Worm (Caenorhabditis elegans) whole organism, L1 larva: ENCODE measurements around the gene far-8.

Experiments used
- C04F5.9 ChIP-seq: sonication (generic microtip); optimal IDR thresholded peaks from 2 replicates; lab custom pipeline; 2016; ENCODE audit warnings: missing genetic modification characterization, missing compliant biosample characterization
- C16A3.4 ChIP-seq: fragments of 150-350 bp; optimal IDR thresholded peaks from 2 replicates; lab custom pipeline; 2014; ENCODE audit warnings: missing biosample characterization, missing genetic modification characterization
- aha-1 ChIP-seq: fragments of 150-350 bp; optimal IDR thresholded peaks from 2 replicates; lab custom pipeline; 2014; ENCODE audit warnings: missing biosample characterization, missing genetic modification characterization
- alr-1 ChIP-seq: fragments of 200-800 bp; sonication (Bioruptor generic); optimal IDR thresholded peaks from 2 replicates; lab custom pipeline; 2018; ENCODE audit warnings: borderline replicate concordance, mild to moderate bottlenecking, missing genetic modification characterization, missing compliant biosample characterization
- blmp-1 ChIP-seq: fragments of 150-350 bp; optimal IDR thresholded peaks from 2 replicates; lab custom pipeline; 2014; ENCODE audit warnings: missing biosample characterization, missing genetic modification characterization
- ceh-8 ChIP-seq: fragments of 200-800 bp; sonication (Bioruptor generic); optimal IDR thresholded peaks from 2 replicates; lab custom pipeline; 2018; ENCODE audit warnings: mild to moderate bottlenecking, missing genetic modification characterization, moderate library complexity, missing compliant biosample characterization
- ceh-88 ChIP-seq: fragments of 200-800 bp; sonication (Bioruptor generic); IDR thresholded peaks from 2 replicates; pipeline ENCODE4 v1.3.6; 2022; ENCODE audit warnings: missing genetic modification characterization, missing compliant biosample characterization
- ces-1 ChIP-seq: fragments of 150-350 bp; optimal IDR thresholded peaks from 2 replicates; lab custom pipeline; 2014; ENCODE audit warnings: missing biosample characterization, missing genetic modification reagents, missing genetic modification characterization
- dpl-1 ChIP-seq, 3 experiments: fragments of 150-350 bp in 2 of 3; sonication (generic microtip) in 1 of 3; optimal IDR thresholded peaks; 2 replicates each; lab custom pipeline; 2014 to 2017; ENCODE audit warnings: missing biosample characterization in 3 of 3, missing genetic modification characterization in 3 of 3, missing genetic modification reagents in 3 of 3
- efl-1 ChIP-seq, 4 experiments: fragments of 150-350 bp; optimal IDR thresholded peaks in 3 of 4; peaks in 1 of 4; 1 replicate in 1 of 4; 2 replicates in 3 of 4; lab custom pipeline; 2014; ENCODE audit warnings: missing biosample characterization in 2 of 4, missing genetic modification characterization in 2 of 4, missing genetic modification reagents in 2 of 4
- efl-3 ChIP-seq: fragments of 200-800 bp; sonication (Bioruptor generic); optimal IDR thresholded peaks from 2 replicates; lab custom pipeline; 2018; ENCODE audit warnings: mild to moderate bottlenecking, missing genetic modification characterization, missing compliant biosample characterization
- egl-27 ChIP-seq, 2 experiments: fragments of 150-350 bp in 1 of 2; sonication (generic microtip); optimal IDR thresholded peaks; 3 replicates each; lab custom pipeline; 2017 to 2018; ENCODE audit warnings: missing biosample characterization in 2 of 2, missing genetic modification characterization in 2 of 2, missing genetic modification reagents in 2 of 2
- elt-2 ChIP-seq: sonication (generic microtip); optimal IDR thresholded peaks from 2 replicates; lab custom pipeline; 2016; ENCODE audit warnings: missing genetic modification characterization, mild to moderate bottlenecking, inconsistent platforms, missing compliant biosample characterization, missing genetic modification reagents
- elt-3 ChIP-seq, 6 experiments: fragments of 150-350 bp in 1 of 6; sonication (generic microtip); optimal IDR thresholded peaks; 2 replicates each; lab custom pipeline; 2017 to 2018; ENCODE audit warnings: missing biosample characterization in 6 of 6, missing genetic modification characterization in 6 of 6, inconsistent platforms in 1 of 6
- ets-5 ChIP-seq: fragments of 200-800 bp; sonication (Bioruptor generic); IDR thresholded peaks from 2 replicates; pipeline ENCODE4 v1.3.6; 2022; ENCODE audit warnings: missing genetic modification characterization, missing compliant biosample characterization
- fkh-10 ChIP-seq: sonication (generic microtip); optimal IDR thresholded peaks from 2 replicates; lab custom pipeline; 2017; ENCODE audit warnings: missing biosample characterization, missing genetic modification reagents, missing genetic modification characterization
- fkh-4 ChIP-seq: sonication (generic microtip); optimal IDR thresholded peaks from 2 replicates; lab custom pipeline; 2016; ENCODE audit warnings: missing compliant biosample characterization, missing genetic modification characterization, borderline replicate concordance
- fkh-8 ChIP-seq: sonication (generic microtip); optimal IDR thresholded peaks from 2 replicates; lab custom pipeline; 2016; ENCODE audit warnings: mild to moderate bottlenecking, missing genetic modification characterization, missing compliant biosample characterization
- fos-1 ChIP-seq: fragments of 150-350 bp; optimal IDR thresholded peaks from 2 replicates; lab custom pipeline; 2014; ENCODE audit warnings: missing biosample characterization, missing genetic modification characterization
- hlh-4 ChIP-seq: sonication (generic microtip); optimal IDR thresholded peaks from 2 replicates; lab custom pipeline; 2016; ENCODE audit warnings: mild to moderate bottlenecking, missing genetic modification characterization, missing compliant biosample characterization
- irx-1 ChIP-seq: sonication (generic microtip); optimal IDR thresholded peaks from 2 replicates; lab custom pipeline; 2016; ENCODE audit warnings: missing genetic modification characterization, missing compliant biosample characterization
- jun-1 ChIP-seq: fragments of 150-350 bp; optimal IDR thresholded peaks from 2 replicates; lab custom pipeline; 2014; ENCODE audit warnings: missing biosample characterization, missing genetic modification reagents, missing genetic modification characterization
- lin-13 ChIP-seq: fragments of 150-350 bp; optimal IDR thresholded peaks from 2 replicates; lab custom pipeline; 2014; ENCODE audit warnings: missing biosample characterization, missing genetic modification reagents, missing genetic modification characterization
- lin-14 ChIP-seq: fragments of 200-800 bp; sonication (Bioruptor generic); optimal IDR thresholded peaks from 2 replicates; lab custom pipeline; 2018; ENCODE audit warnings: mild to moderate bottlenecking, missing genetic modification characterization, moderate library complexity, missing compliant biosample characterization
- lin-35 ChIP-seq, 2 experiments: fragments of 150-350 bp; optimal IDR thresholded peaks; 2 replicates each; lab custom pipeline; 2014; ENCODE audit warnings: missing biosample characterization in 2 of 2, missing genetic modification characterization in 2 of 2, missing genetic modification reagents in 2 of 2
- lin-39 ChIP-seq: fragments of 150-350 bp; optimal IDR thresholded peaks from 2 replicates; lab custom pipeline; 2014; ENCODE audit warnings: missing biosample characterization, missing genetic modification reagents, missing genetic modification characterization
- lir-3 ChIP-seq: sonication (generic microtip); optimal IDR thresholded peaks from 2 replicates; lab custom pipeline; 2016; ENCODE audit warnings: mild to moderate bottlenecking, missing genetic modification characterization, moderate library complexity, missing compliant biosample characterization; ENCODE audit not compliant: poor library complexity
- lsy-2 ChIP-seq, 2 experiments: fragments of 150-350 bp; optimal IDR thresholded peaks; 2 replicates each; lab custom pipeline; 2014; ENCODE audit warnings: missing biosample characterization in 2 of 2, missing genetic modification characterization in 2 of 2
- mab-9 ChIP-seq: fragments of 200-800 bp; sonication (Bioruptor generic); IDR thresholded peaks from 2 replicates; pipeline ENCODE4 v1.3.6; 2022; ENCODE audit warnings: missing genetic modification reagents, missing genetic modification characterization, missing compliant biosample characterization
- mdl-1 ChIP-seq, 2 experiments: fragments of 150-350 bp; optimal IDR thresholded peaks; 2 replicates each; lab custom pipeline; 2014 to 2017; ENCODE audit warnings: missing biosample characterization in 2 of 2, missing genetic modification characterization in 2 of 2, inconsistent platforms in 1 of 2
- mef-2 ChIP-seq: fragments of 150-350 bp; optimal IDR thresholded peaks from 2 replicates; lab custom pipeline; 2014; ENCODE audit warnings: missing biosample characterization, missing genetic modification characterization
- nhr-11 ChIP-seq: fragments of 150-350 bp; optimal IDR thresholded peaks from 2 replicates; lab custom pipeline; 2014; ENCODE audit warnings: missing biosample characterization, missing genetic modification characterization
- nhr-20 ChIP-seq: sonication (generic microtip); optimal IDR thresholded peaks from 2 replicates; lab custom pipeline; 2016; ENCODE audit warnings: mild to moderate bottlenecking, missing genetic modification characterization, missing compliant biosample characterization
- nhr-47 ChIP-seq: sonication (generic microtip); optimal IDR thresholded peaks from 2 replicates; lab custom pipeline; 2016; ENCODE audit warnings: mild to moderate bottlenecking, missing genetic modification characterization, moderate library complexity, missing compliant biosample characterization
- nhr-71 ChIP-seq: sonication (generic microtip); optimal IDR thresholded peaks from 2 replicates; lab custom pipeline; 2016; ENCODE audit warnings: mild to moderate bottlenecking, missing genetic modification characterization, moderate library complexity, missing compliant biosample characterization
- nhr-76 ChIP-seq: sonication (generic microtip); optimal IDR thresholded peaks from 2 replicates; lab custom pipeline; 2017; ENCODE audit warnings: missing biosample characterization, missing genetic modification characterization
- nhr-84 ChIP-seq: sonication (generic microtip); optimal IDR thresholded peaks from 2 replicates; lab custom pipeline; 2017; ENCODE audit warnings: missing biosample characterization, missing genetic modification characterization
- nhr-85 ChIP-seq: sonication (generic microtip); peaks from one replicate; lab custom pipeline; 2016; ENCODE audit warnings: missing genetic modification characterization, inconsistent platforms, missing compliant biosample characterization
- nhr-90 ChIP-seq: sonication (generic microtip); optimal IDR thresholded peaks from 2 replicates; lab custom pipeline; 2016; ENCODE audit warnings: mild to moderate bottlenecking, missing genetic modification characterization, missing compliant biosample characterization; ENCODE audit not compliant: poor library complexity
- pqm-1 ChIP-seq: sonication (generic microtip); optimal IDR thresholded peaks from 3 replicates; lab custom pipeline; 2017; ENCODE audit warnings: missing biosample characterization, missing genetic modification characterization
- snu-23 ChIP-seq: sonication (generic microtip); optimal IDR thresholded peaks from 2 replicates; lab custom pipeline; 2016; ENCODE audit warnings: missing genetic modification characterization, missing compliant biosample characterization
- sup-37 ChIP-seq: fragments of 200-800 bp; sonication (Bioruptor generic); optimal IDR thresholded peaks from 2 replicates; lab custom pipeline; 2018; ENCODE audit warnings: mild to moderate bottlenecking, missing genetic modification characterization, missing compliant biosample characterization
- swsn-7 ChIP-seq: sonication (generic microtip); optimal IDR thresholded peaks from 2 replicates; lab custom pipeline; 2016; ENCODE audit warnings: missing genetic modification characterization, missing compliant biosample characterization
- tbx-2 ChIP-seq: sonication (generic microtip); optimal IDR thresholded peaks from 2 replicates; lab custom pipeline; 2016; ENCODE audit warnings: missing genetic modification characterization, missing compliant biosample characterization
- tlp-1 ChIP-seq: fragments of 150-350 bp; optimal IDR thresholded peaks from 2 replicates; lab custom pipeline; 2014; ENCODE audit warnings: missing biosample characterization, missing genetic modification characterization
- unc-130 ChIP-seq: fragments of 150-350 bp; optimal IDR thresholded peaks from 2 replicates; lab custom pipeline; 2017; ENCODE audit warnings: missing biosample characterization, missing genetic modification characterization, inconsistent platforms
- unc-62 ChIP-seq: fragments of 150-350 bp; optimal IDR thresholded peaks from 2 replicates; lab custom pipeline; 2014; ENCODE audit warnings: missing biosample characterization, missing genetic modification reagents, missing genetic modification characterization
- ztf-4 ChIP-seq: fragments of 150-350 bp; optimal IDR thresholded peaks from 2 replicates; lab custom pipeline; 2014; ENCODE audit warnings: missing biosample characterization, missing genetic modification characterization

The far-8 gene

ce11 chrIII:832855-833504 is 9.8 kb upstream of the far-8 start, which contains the start of gene zip-2:
zip-2 (plus strand) TSS chrIII:832982.
- TF ChIP-seq C16A3.4 (tag; lab: Kevin White, UChicago) (peak; percentile 19), blmp-1 (tag; lab: Kevin White, UChicago) (peak; percentile 39), nhr-76 (no peak), lsy-2 (tag; optimal IDR thresholded peaks at IDR 0.05; lab: Kevin White, UChicago) (peak in 1 of 2 experiments; percentile 9), efl-1 (optimal IDR thresholded peaks at IDR 0.05; lab: Kevin White, UChicago) (no peak), efl-1 (GFP tag; optimal IDR thresholded peaks at IDR 0.05 in 1 of 2; lab: Kevin White, UChicago) (peak in 1 of 2 experiments; percentile 90), lir-3 (tag; lab: Kevin White, UChicago) (peak; percentile 7), lin-14 (GFP tag; lab: Kevin White, UChicago) (peak; percentile 60), mdl-1 (tag; optimal IDR thresholded peaks at IDR 0.05; lab: Kevin White, UChicago) (peak in 1 of 2 experiments; percentile 19), dpl-1 (GFP tag; optimal IDR thresholded peaks at IDR 0.05; lab: Kevin White, UChicago) (peak in 1 of 3 experiments; percentile 18), efl-3 (GFP tag; lab: Kevin White, UChicago) (no peak), nhr-20 (tag; lab: Kevin White, UChicago) (peak; percentile 72), mab-9 (GFP tag; lab: Robert Waterston, UW) (no peak), mef-2 (tag; lab: Kevin White, UChicago) (peak; percentile 2), alr-1 (tag; lab: Kevin White, UChicago) (peak; percentile 99), nhr-84 (tag; lab: Kevin White, UChicago) (no peak), pqm-1 (peak; percentile 43), elt-2 (peak; percentile 66), unc-130 (tag; lab: Kevin White, UChicago) (no peak), ceh-88 (GFP tag; lab: Robert Waterston, UW) (no peak), egl-27 (tag; optimal IDR thresholded peaks at IDR 0.05; lab: Kevin White, UChicago) (no peak), C04F5.9 (tag; lab: Kevin White, UChicago) (no peak), nhr-71 (tag; lab: Kevin White, UChicago) (peak; percentile 52), tlp-1 (tag; lab: Kevin White, UChicago) (no peak), ztf-4 (tag; lab: Kevin White, UChicago) (no peak), nhr-90 (peak; percentile 50), swsn-7 (tag; lab: Kevin White, UChicago) (no peak), lin-13 (GFP tag; lab: Kevin White, UChicago) (no peak), ces-1 (GFP tag; lab: Kevin White, UChicago) (no peak), snu-23 (peak; percentile 36), elt-3 (tag; optimal IDR thresholded peaks at IDR 0.05; lab: Kevin White, UChicago) (peak in 2 of 6 experiments; percentile 54 to 74), fkh-8 (peak; percentile 65), lin-35 (GFP tag; optimal IDR thresholded peaks at IDR 0.05; lab: Kevin White, UChicago) (peak in 1 of 2 experiments; percentile 48), jun-1 (tag; lab: Kevin White, UChicago) (peak; percentile 11), nhr-47 (tag; lab: Kevin White, UChicago) (peak; percentile 5), nhr-11 (tag; lab: Kevin White, UChicago) (no peak), fkh-10 (GFP tag; lab: Kevin White, UChicago) (no peak)

- TF ChIP-seq nhr-47 (tag; lab: Kevin White, UChicago) (peak; percentile 91), swsn-7 (tag; lab: Kevin White, UChicago) (peak; percentile 93), nhr-76 (no peak), fkh-4 (tag; lab: Kevin White, UChicago) (no peak), nhr-11 (tag; lab: Kevin White, UChicago) (peak; percentile 84), fos-1 (peak; percentile 85), lin-39 (tag; lab: Kevin White, UChicago) (no peak), tbx-2 (tag; lab: Kevin White, UChicago) (peak; percentile 86), ceh-88 (GFP tag; lab: Robert Waterston, UW) (peak; percentile 45; the same call in 1 of the 2 replicates), aha-1 (tag; lab: Kevin White, UChicago) (no peak), nhr-84 (tag; lab: Kevin White, UChicago) (no peak), sup-37 (GFP tag; lab: Kevin White, UChicago) (peak; percentile 45), nhr-85 (tag; lab: Kevin White, UChicago) (peak; percentile 97), lsy-2 (tag; optimal IDR thresholded peaks at IDR 0.05; lab: Kevin White, UChicago) (peak; percentile 81 to 95), mef-2 (tag; lab: Kevin White, UChicago) (no peak), irx-1 (tag; lab: Kevin White, UChicago) (peak; percentile 78), unc-62 (GFP tag; lab: Kevin White, UChicago) (no peak), hlh-4 (no peak), ets-5 (GFP tag; lab: Robert Waterston, UW) (no peak), ceh-8 (GFP tag; lab: Kevin White, UChicago) (peak; percentile 32)
Observed at ce11 chrIII:833711-834442, 8.9 kb upstream of the far-8 start.
